Fruit fly (Drosophila melanogaster): ENCODE results near the gene squ.

Gene squ

dm6 chr2L:16720707-16721700 is 41.1 kb downstream of the squ start (continued):
- TF ChIP-seq bsh (GFP tag; optimal IDR thresholded peaks at IDR 0.05) (peak; percentile 65 to 90), Side (GFP tag; optimal IDR thresholded peaks at IDR 0.05) (peak; percentile 75), CG7928 (GFP tag; optimal IDR thresholded peaks at IDR 0.05) (peak; percentile 21), inv (GFP tag; IDR thresholded peaks at IDR 0.05; ENCODE audit: partially characterized antibody) (no peak), CG11504 (tag; optimal IDR thresholded peaks at IDR 0.05) (peak; percentile 89), CG7987 (GFP tag; optimal IDR thresholded peaks at IDR 0.05) (peak; percentile 90), cad (GFP tag; optimal IDR thresholded peaks at IDR 0.05) (no peak), Bdp1 (GFP tag; optimal IDR thresholded peaks at IDR 0.05) (peak; percentile 35), HLH3B (GFP tag; IDR thresholded peaks at IDR 0.05) (peak; percentile 95), repo (GFP tag; optimal IDR thresholded peaks at IDR 0.05) (peak; percentile 49), prd (optimal IDR thresholded peaks at IDR 0.05) (no peak), prd (GFP tag; IDR thresholded peaks at IDR 0.05) (peak; percentile 98), CG14667 (GFP tag; IDR thresholded peaks at IDR 0.05) (peak; percentile 93), CG4360 (GFP tag; IDR thresholded peaks at IDR 0.05) (peak; percentile 84), abd-A (tag; optimal IDR thresholded peaks at IDR 0.05) (no peak), caup (GFP tag; optimal IDR thresholded peaks at IDR 0.05; ENCODE audit: severe bottlenecking) (peak; percentile 81), MTF-1 (GFP tag; optimal IDR thresholded peaks at IDR 0.05; ENCODE audit: borderline replicate concordance) (peak; percentile 80), kah (GFP tag; optimal IDR thresholded peaks at IDR 0.05) (peak; percentile 78), CG17568 (GFP tag; optimal IDR thresholded peaks at IDR 0.05) (peak; percentile 81), CG6854 (GFP tag; optimal IDR thresholded peaks at IDR 0.05) (peak; percentile 84), Gug (GFP tag; IDR thresholded peaks at IDR 0.05) (peak; percentile 90), CG2116 (GFP tag; optimal IDR thresholded peaks at IDR 0.05) (peak; percentile 64), crc (GFP tag; optimal IDR thresholded peaks at IDR 0.05) (no peak), dmrt11E (tag; optimal IDR thresholded peaks at IDR 0.05) (peak; percentile 48), dimm (GFP tag; IDR thresholded peaks at IDR 0.05) (peak; percentile 92), mirr (GFP tag; optimal IDR thresholded peaks at IDR 0.05) (peak; percentile 16), HLH4C (GFP tag; IDR thresholded peaks at IDR 0.05; ENCODE audit: partially characterized antibody) (0 out of 3 replicates have a peak, but pooled peaks have one; percentile 17), Antp (GFP tag; optimal IDR thresholded peaks at IDR 0.05) (peak; percentile 61), scrt (GFP tag; optimal IDR thresholded peaks at IDR 0.05) (peak; percentile 84), PHDP (tag; optimal IDR thresholded peaks at IDR 0.05) (peak; percentile 82), TFAM (GFP tag; optimal IDR thresholded peaks at IDR 0.05) (peak; percentile 64), sima (GFP tag; optimal IDR thresholded peaks at IDR 0.05) (peak; percentile 42), HLHmδ (GFP tag; optimal IDR thresholded peaks at IDR 0.05) (no peak), CG18476 (GFP tag; optimal IDR thresholded peaks at IDR 0.05) (peak; percentile 94), CG3838 (GFP tag; optimal IDR thresholded peaks at IDR 0.05) (peak; percentile 73), CG11695 (GFP tag; IDR thresholded peaks at IDR 0.05) (peak; percentile 94), stwl (tag; optimal IDR thresholded peaks at IDR 0.05) (peak; percentile 22), CG11456 (GFP tag; IDR thresholded peaks at IDR 0.05) (peak; percentile 95), CG16863 (GFP tag; optimal IDR thresholded peaks at IDR 0.05) (peak; percentile 85), CG11247 (GFP tag; IDR thresholded peaks at IDR 0.05) (peak; percentile 92), jigr1 (GFP tag; IDR thresholded peaks at IDR 0.05) (peak; percentile 81; the same call in 2 of the 3 replicates), CG8089 (GFP tag; optimal IDR thresholded peaks at IDR 0.05) (peak; percentile 58), CG7963 (GFP tag; IDR thresholded peaks at IDR 0.05; ENCODE audit: partially characterized antibody) (no peak), Doc3 (GFP tag; IDR thresholded peaks at IDR 0.05; ENCODE audit: partially characterized antibody) (no peak), Sox102F (GFP tag; optimal IDR thresholded peaks at IDR 0.05) (peak; percentile 96), Camta (GFP tag; optimal IDR thresholded peaks at IDR 0.05) (peak; percentile 72), danr (GFP tag; IDR thresholded peaks at IDR 0.05) (peak; percentile 81)

Measured in whole organism, embryonic.